Worm (Caenorhabditis elegans) whole organism, early embryonic: ENCODE data around the gene trpp-9.

ENCODE experiments used
- F13C5.2 ChIP-seq: sonication (generic microtip); optimal IDR thresholded peaks from 2 replicates; lab custom pipeline; 2017; ENCODE audit warnings: mild to moderate bottlenecking, missing genetic modification characterization, inconsistent platforms, missing compliant biosample characterization
- ama-1 ChIP-seq: fragments of 150-350 bp; optimal IDR thresholded peaks from 2 replicates; lab custom pipeline; 2014
- ets-7 ChIP-seq: sonication (generic microtip); optimal IDR thresholded peaks from 2 replicates; lab custom pipeline; 2016; ENCODE audit warnings: missing genotype, missing genetic modification characterization, missing compliant biosample characterization
- flt-1 ChIP-seq: fragments of 200-800 bp; sonication (Bioruptor generic); IDR thresholded peaks from 2 replicates; pipeline ENCODE4 v1.3.6; 2022; ENCODE audit warnings: missing genetic modification characterization, missing compliant biosample characterization
- hmbx-1 ChIP-seq: sonication (generic microtip); optimal IDR thresholded peaks from 2 replicates; lab custom pipeline; 2016; ENCODE audit warnings: mild to moderate bottlenecking, missing genetic modification characterization, missing compliant biosample characterization
- hmg-4 ChIP-seq: fragments of 200-800 bp; sonication (Bioruptor generic); optimal IDR thresholded peaks from 2 replicates; lab custom pipeline; 2018; ENCODE audit warnings: mild to moderate bottlenecking, missing genetic modification characterization, missing compliant biosample characterization
- hnd-1 ChIP-seq: sonication (generic microtip); optimal IDR thresholded peaks from 2 replicates; lab custom pipeline; 2016; ENCODE audit warnings: missing genetic modification characterization, missing compliant biosample characterization
- scrt-1 ChIP-seq: fragments of 200-800 bp; sonication (Bioruptor generic); IDR thresholded peaks from 2 replicates; pipeline ENCODE4 v1.3.6; 2022; ENCODE audit warnings: missing genetic modification characterization, missing compliant biosample characterization
- tbx-11 ChIP-seq: fragments of 200-800 bp; sonication (Bioruptor generic); IDR thresholded peaks from 2 replicates; pipeline ENCODE4 v1.3.6; 2022; ENCODE audit warnings: missing genetic modification characterization, missing compliant biosample characterization
- tbx-37 ChIP-seq: fragments of 200-800 bp; sonication (Bioruptor generic); conservative IDR thresholded peaks from 2 replicates; pipeline ENCODE4 v1.3.6; 2022; ENCODE audit warnings: missing genetic modification reagents, missing genetic modification characterization, missing compliant biosample characterization
- tra-4 ChIP-seq: sonication (generic microtip); optimal IDR thresholded peaks from 2 replicates; lab custom pipeline; 2017; ENCODE audit warnings: missing genetic modification characterization, missing compliant biosample characterization

ce11 chrX:11572205-11572604 is 8.5 kb downstream of the trpp-9 start, which contains the start of gene frm-3:
- TF ChIP-seq hnd-1 (tag; lab: Kevin White, UChicago) (no peak), flt-1 (GFP tag; lab: Robert Waterston, UW) (no peak), ets-7 (no peak), tbx-11 (GFP tag; lab: Robert Waterston, UW) (no peak), hmg-4 (GFP tag; lab: Kevin White, UChicago) (no peak), ama-1 (lab: Kevin White, UChicago) (no peak), scrt-1 (GFP tag; lab: Robert Waterston, UW) (no peak), tbx-37 (no peak), hmbx-1 (tag; lab: Kevin White, UChicago) (no peak), F13C5.2 (no peak), tra-4 (tag; lab: Kevin White, UChicago) (no peak)
